Worm (Caenorhabditis elegans) whole organism, mixed stage, embryonic: Measurements from ENCODE around the gene col-161.

Experiments used
- bed-3 ChIP-seq: fragments of 200-800 bp; sonication (Bioruptor generic); optimal IDR thresholded peaks from 3 replicates; lab custom pipeline; 2018; ENCODE audit warnings: mild to moderate bottlenecking, missing genetic modification characterization, moderate library complexity, missing compliant biosample characterization
- ceh-39 ChIP-seq: fragments of 150-350 bp; optimal IDR thresholded peaks from 2 replicates; lab custom pipeline; 2014; ENCODE audit warnings: missing biosample characterization, missing genetic modification characterization
- ceh-43 ChIP-seq: fragments of 200-800 bp; sonication (Bioruptor generic); optimal IDR thresholded peaks from 2 replicates; lab custom pipeline; 2018; ENCODE audit warnings: mild to moderate bottlenecking, missing genetic modification characterization, moderate library complexity, missing compliant biosample characterization
- ceh-83 ChIP-seq: fragments of 200-800 bp; sonication (Bioruptor generic); optimal IDR thresholded peaks from 2 replicates; lab custom pipeline; 2018; ENCODE audit warnings: mild to moderate bottlenecking, missing genetic modification characterization, missing compliant biosample characterization
- ces-1 ChIP-seq: fragments of 150-350 bp; optimal IDR thresholded peaks from 2 replicates; lab custom pipeline; 2014; ENCODE audit warnings: missing biosample characterization, missing genetic modification reagents, missing genetic modification characterization
- cnd-1 ChIP-seq: fragments of 200-800 bp; sonication (Bioruptor generic); optimal IDR thresholded peaks from 2 replicates; lab custom pipeline; 2018; ENCODE audit warnings: mild to moderate bottlenecking, missing genetic modification characterization, missing compliant biosample characterization
- drap-1 ChIP-seq: fragments of 200-800 bp; sonication (Bioruptor generic); optimal IDR thresholded peaks from 3 replicates; lab custom pipeline; 2018; ENCODE audit warnings: mild to moderate bottlenecking, missing genetic modification characterization, missing compliant biosample characterization
- elt-3 ChIP-seq: fragments of 150-350 bp; optimal IDR thresholded peaks from 2 replicates; lab custom pipeline; 2014; ENCODE audit warnings: missing biosample characterization, missing genetic modification characterization
- flh-1 ChIP-seq: fragments of 200-800 bp; sonication (Bioruptor generic); optimal IDR thresholded peaks from 2 replicates; lab custom pipeline; 2018; ENCODE audit warnings: mild to moderate bottlenecking, missing genetic modification characterization, moderate library complexity, missing compliant biosample characterization
- ham-2 ChIP-seq: fragments of 200-800 bp; sonication (Bioruptor generic); optimal IDR thresholded peaks from 2 replicates; lab custom pipeline; 2018; ENCODE audit warnings: mild to moderate bottlenecking, missing genetic modification characterization, missing compliant biosample characterization
- hlh-1 ChIP-seq: fragments of 150-350 bp; optimal IDR thresholded peaks from 2 replicates; lab custom pipeline; 2014; ENCODE audit warnings: missing biosample characterization, missing genetic modification reagents, missing genetic modification characterization
- lin-13 ChIP-seq: fragments of 150-350 bp; optimal IDR thresholded peaks from 2 replicates; lab custom pipeline; 2014; ENCODE audit warnings: missing biosample characterization, missing genetic modification characterization
- lin-32 ChIP-seq: fragments of 200-800 bp; sonication (Bioruptor generic); optimal IDR thresholded peaks from 2 replicates; lab custom pipeline; 2018; ENCODE audit warnings: mild to moderate bottlenecking, missing genetic modification characterization, missing compliant biosample characterization
- lsy-2 ChIP-seq: fragments of 150-350 bp; optimal IDR thresholded peaks from 2 replicates; lab custom pipeline; 2014; ENCODE audit warnings: missing biosample characterization, missing genetic modification characterization
- mab-5 ChIP-seq: fragments of 150-350 bp; optimal IDR thresholded peaks from 2 replicates; lab custom pipeline; 2014; ENCODE audit warnings: missing biosample characterization, missing genetic modification characterization
- mep-1 ChIP-seq: fragments of 150-350 bp; optimal IDR thresholded peaks from 2 replicates; lab custom pipeline; 2017; ENCODE audit warnings: missing biosample characterization, missing genetic modification reagents, missing genetic modification characterization, inconsistent platforms
- mls-2 ChIP-seq: sonication (generic microtip); optimal IDR thresholded peaks from 2 replicates; lab custom pipeline; 2016; ENCODE audit warnings: mild to moderate bottlenecking, missing genetic modification characterization, moderate library complexity, missing compliant biosample characterization
- nhr-12 ChIP-seq: fragments of 150-350 bp; optimal IDR thresholded peaks from 2 replicates; lab custom pipeline; 2014; ENCODE audit warnings: missing biosample characterization, missing genetic modification characterization
- nhr-76 ChIP-seq: sonication (generic microtip); optimal IDR thresholded peaks from 2 replicates; lab custom pipeline; 2017; ENCODE audit warnings: missing biosample characterization, missing genetic modification characterization
- pha-4 ChIP-seq: fragments of 150-350 bp; optimal IDR thresholded peaks from 2 replicates; lab custom pipeline; 2018; ENCODE audit warnings: missing biosample characterization, missing genetic modification reagents, missing genetic modification characterization
- snpc-4 ChIP-seq: fragments of 150-350 bp; optimal IDR thresholded peaks from 2 replicates; lab custom pipeline; 2014; ENCODE audit warnings: missing biosample characterization, missing genetic modification characterization
- sptf-1 ChIP-seq: sonication (generic microtip); optimal IDR thresholded peaks from 2 replicates; lab custom pipeline; 2017; ENCODE audit warnings: mild to moderate bottlenecking, missing genetic modification characterization, moderate library complexity, missing compliant biosample characterization
- tbx-8 ChIP-seq: fragments of 200-800 bp; sonication (Bioruptor generic); optimal IDR thresholded peaks from 2 replicates; lab custom pipeline; 2018; ENCODE audit warnings: mild to moderate bottlenecking, missing genetic modification characterization, moderate library complexity, missing compliant biosample characterization
- unc-39 ChIP-seq: fragments of 150-350 bp; optimal IDR thresholded peaks from 2 replicates; lab custom pipeline; 2014; ENCODE audit warnings: missing biosample characterization, missing genetic modification characterization
- unc-62 ChIP-seq: fragments of 150-350 bp; optimal IDR thresholded peaks from 2 replicates; lab custom pipeline; 2014; ENCODE audit warnings: missing biosample characterization, missing genetic modification reagents, missing genetic modification characterization
- zip-8 ChIP-seq: fragments of 150-350 bp; optimal IDR thresholded peaks from 2 replicates; lab custom pipeline; 2014; ENCODE audit warnings: missing biosample characterization, missing genetic modification characterization
- ztf-11 ChIP-seq: fragments of 150-350 bp; optimal IDR thresholded peaks from 2 replicates; lab custom pipeline; 2014; ENCODE audit warnings: missing biosample characterization, missing genetic modification characterization

The col-161 gene

DNA sequence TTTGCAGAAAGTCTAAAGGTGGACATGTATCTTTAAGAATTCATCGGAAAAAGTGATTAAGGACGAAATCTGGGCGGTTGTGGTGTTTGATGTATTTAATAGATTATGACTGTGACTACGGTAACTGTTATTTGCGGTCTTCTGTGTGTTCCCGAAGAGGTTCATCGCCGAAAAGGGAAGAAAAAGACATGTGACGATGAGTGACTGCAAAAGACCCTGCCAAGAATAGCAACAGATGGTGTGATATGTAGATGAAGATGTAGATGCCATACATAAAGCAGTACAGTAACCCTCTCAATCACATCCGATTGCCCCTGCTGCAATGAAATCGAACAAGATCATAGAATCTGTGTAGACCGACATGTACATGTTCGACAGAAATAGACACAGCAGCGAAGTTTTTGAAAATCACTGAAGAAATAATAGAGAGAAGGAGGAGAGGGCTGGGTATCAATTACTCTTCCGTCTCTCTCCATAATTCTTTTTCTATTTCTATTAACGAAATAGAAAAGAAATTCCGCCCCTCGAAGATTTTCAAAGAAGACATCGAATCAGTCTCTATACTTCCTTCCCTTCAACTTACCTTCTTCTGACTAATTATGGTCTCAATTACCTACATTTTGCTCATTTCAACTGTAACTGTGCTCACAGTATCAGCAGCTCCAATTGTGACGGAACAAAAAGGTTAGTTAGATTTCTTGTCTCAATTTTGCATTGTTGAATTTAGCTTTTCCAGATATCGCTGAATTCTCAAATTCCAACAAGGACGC lies 41.2 kb upstream of the col-161 start, which contains the start of gene F32H5.3:
Gene F32H5.3 (plus strand): TSS at position 513 of the 770 bp plus-strand sequence.
- TF ChIP-seq sptf-1 (tag; lab: Kevin White, UChicago): no peak
- TF ChIP-seq flh-1: no peak
- no peak for TF ChIP-seq hlh-1 (tag; lab: Kevin White, UChicago)

DNA sequence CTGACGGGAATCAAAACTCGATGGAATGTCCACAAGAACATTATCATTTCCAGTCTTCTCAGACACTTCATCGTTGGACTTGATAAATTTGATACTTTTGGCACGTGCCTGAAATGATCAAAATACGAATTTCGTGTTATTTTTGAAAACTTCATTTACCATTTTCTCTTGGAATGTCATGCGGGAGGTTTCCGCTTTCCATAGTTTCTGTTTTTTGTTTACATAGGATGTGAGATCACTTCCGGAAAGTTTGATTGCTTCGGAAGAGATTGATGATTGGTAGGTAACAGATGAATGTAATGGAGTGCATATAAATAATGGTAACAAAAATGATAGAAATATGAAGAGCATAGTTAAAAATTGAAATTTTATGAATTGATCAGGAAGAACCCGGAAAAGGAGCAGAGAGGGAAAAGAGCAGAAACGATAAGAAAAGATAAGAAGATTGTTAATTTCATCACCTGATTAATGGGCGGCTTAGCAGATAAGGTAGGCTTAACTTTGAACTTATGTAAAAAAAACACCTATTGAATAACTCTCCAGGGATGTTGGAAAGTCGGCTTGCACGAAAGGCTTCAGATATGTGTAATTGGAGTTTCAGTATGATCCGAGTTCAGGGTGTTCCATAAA lies 40.0 kb upstream of the col-161 start, which contains the start of gene F32H5.1:
Gene F32H5.1 (minus strand): TSS at position 386 of the 630 bp plus-strand sequence.
- TF ChIP-seq ces-1 (GFP tag; lab: Kevin White, UChicago): no peak
- no peak for TF ChIP-seq sptf-1 (tag; lab: Kevin White, UChicago)

DNA sequence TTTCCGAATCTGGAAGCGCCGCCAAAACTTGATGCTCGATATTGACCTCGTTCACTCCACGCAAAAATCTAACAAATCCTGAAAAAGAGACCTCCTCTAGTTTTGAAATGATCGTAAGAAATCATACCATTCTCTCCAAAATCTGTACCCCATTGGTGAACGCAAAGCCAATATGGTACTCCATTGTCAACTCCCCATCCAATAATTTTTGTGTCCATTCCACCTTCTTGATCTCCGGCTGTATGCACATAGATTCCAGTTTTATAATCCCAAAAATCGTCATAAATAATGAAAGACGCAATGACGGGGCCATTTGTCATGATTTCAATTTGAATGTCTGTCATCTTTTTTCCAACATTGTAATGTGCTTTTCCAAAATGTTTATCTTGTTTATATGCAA lies 38.4 kb upstream of the col-161 start:
- TF ChIP-seq ham-2 (GFP tag; lab: Kevin White, UChicago) (no peak), bed-3 (no peak), zip-8 (tag; lab: Kevin White, UChicago) (no peak), mls-2 (tag; lab: Kevin White, UChicago) (no peak), elt-3 (no peak), ztf-11 (tag; lab: Kevin White, UChicago) (no peak), snpc-4 (tag; lab: Kevin White, UChicago) (no peak), tbx-8 (GFP tag; lab: Kevin White, UChicago) (no peak), ces-1 (GFP tag; lab: Kevin White, UChicago) (no peak), nhr-76 (tag; lab: Kevin White, UChicago) (no peak)

DNA sequence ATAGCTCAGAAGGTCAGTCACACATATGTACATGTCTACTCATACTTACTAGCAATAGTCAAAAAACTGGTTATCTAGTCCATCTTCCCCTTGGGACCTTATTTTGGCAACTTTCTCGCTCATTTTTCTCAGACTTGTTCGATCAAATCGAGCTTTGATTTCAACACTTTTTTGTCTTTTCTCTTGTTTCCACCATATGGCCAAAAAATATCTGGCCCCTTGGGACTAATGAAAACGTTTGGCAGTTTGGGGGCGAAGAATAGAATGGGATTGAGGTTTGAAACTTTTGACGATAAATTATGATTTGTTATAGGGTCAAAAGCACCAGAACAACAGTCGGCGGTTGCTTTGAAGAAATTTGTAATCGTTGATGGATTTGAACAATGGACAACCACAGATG lies 34.6 kb upstream of the col-161 start:
- TF ChIP-seq ceh-43 (no peak), ces-1 (GFP tag; lab: Kevin White, UChicago) (no peak), cnd-1 (tag; lab: Kevin White, UChicago) (no peak)

DNA sequence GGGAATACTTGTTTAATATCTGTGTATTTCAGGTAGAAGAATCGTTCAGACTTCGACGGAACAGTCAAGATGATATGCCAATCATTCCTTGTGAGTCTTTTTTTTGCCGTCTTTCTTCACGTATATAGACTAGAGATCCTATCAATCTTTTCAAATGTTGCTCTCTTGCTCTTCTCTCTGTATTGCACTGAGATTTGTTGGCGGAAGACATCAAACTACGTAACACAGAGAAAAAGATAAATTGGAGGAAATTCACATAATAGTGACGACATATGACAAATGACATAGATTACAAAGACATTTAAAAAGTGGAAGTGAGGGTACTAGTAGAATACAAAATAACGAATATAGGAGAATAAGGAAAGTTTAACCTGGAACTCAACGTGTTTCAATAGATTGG lies 34.0 kb upstream of the col-161 start:
- TF ChIP-seq drap-1 (GFP tag; lab: Kevin White, UChicago) (no peak), pha-4 (no peak), ceh-39 (no peak), zip-8 (tag; lab: Kevin White, UChicago) (no peak), unc-62 (GFP tag; lab: Kevin White, UChicago) (peak; percentile 9)

DNA sequence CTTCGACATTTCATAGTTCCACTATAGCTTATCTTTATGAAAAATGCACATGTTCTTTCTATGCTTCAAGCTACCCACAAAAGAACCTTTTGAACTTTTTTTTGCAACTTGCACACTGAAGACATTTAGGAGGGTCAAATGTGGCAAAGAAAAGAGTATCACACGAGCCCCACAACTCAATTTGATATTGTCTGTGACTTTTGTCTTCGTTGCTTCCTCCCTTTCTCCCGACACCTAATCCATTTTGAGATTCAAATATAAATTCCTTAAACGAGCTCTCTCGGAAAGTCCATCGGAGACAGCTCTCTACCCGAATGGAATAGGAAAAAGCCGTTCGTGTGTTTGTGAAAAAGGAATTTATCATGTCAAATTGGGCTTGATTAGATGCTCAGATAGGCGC lies 32.5 kb upstream of the col-161 start:
- TF ChIP-seq lsy-2 (tag; lab: Kevin White, UChicago): no peak

DNA sequence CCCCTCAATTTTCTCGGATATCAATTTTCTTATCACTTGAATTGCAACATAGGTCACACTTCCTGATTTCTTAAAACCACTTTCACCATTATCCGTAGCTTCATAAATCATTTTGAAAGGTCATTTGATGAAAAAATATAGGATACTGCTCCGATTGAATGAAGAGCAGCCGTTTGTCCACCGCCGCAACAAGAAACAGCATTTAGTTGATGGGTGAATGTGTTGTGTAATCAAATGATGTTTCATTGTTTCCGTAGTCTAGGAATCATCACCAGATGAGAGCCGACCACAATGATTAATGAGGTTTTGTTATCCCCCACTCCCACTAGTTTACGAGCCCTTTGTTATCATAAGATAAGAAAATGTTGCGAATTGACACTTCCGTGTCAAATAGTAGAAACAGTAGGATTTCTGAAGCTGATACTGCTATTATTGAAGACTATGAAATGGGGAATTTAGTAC lies 28.1 kb upstream of the col-161 start, which contains the start of gene twk-43:
Gene twk-43 (plus strand): TSS at position 412 of the 462 bp plus-strand sequence.
- TF ChIP-seq unc-62 (GFP tag; lab: Kevin White, UChicago): peak; percentile 82
- TF ChIP-seq snpc-4 (tag; lab: Kevin White, UChicago): no peak
- TF ChIP-seq mab-5: peak; percentile 71
- no peak for TF ChIP-seq ces-1 (GFP tag; lab: Kevin White, UChicago)

DNA sequence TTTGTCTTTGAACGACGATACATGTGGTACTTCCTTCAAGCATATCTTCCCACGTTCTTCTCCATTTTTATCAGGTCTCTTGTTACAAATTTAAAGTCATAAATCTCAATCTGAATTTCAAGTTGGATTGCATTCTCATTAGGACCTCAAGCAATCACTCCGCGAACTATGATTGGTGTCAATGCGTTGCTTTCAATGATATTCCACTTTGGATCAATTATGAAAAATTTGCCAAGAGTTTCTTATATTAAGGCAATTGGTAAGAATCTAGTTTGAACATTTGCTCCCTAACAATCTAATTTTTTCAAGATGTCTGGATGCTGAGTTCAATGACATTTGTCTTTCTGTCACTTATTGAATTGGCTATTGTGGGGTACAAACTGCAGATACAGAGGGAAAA lies 24.4 kb upstream of the col-161 start:
- TF ChIP-seq cnd-1 (tag; lab: Kevin White, UChicago): no peak
- TF ChIP-seq elt-3: no peak
- TF ChIP-seq lin-13 (tag; lab: Kevin White, UChicago): no peak
- no peak for TF ChIP-seq ceh-39
- TF ChIP-seq ham-2 (GFP tag; lab: Kevin White, UChicago): no peak
- TF ChIP-seq pha-4: no peak
- TF ChIP-seq unc-62 (GFP tag; lab: Kevin White, UChicago): no peak
- TF ChIP-seq ceh-43: no peak
- TF ChIP-seq unc-39 (tag; lab: Kevin White, UChicago): no peak
- TF ChIP-seq ztf-11 (tag; lab: Kevin White, UChicago): no peak
- no peak for TF ChIP-seq mep-1
- TF ChIP-seq mls-2 (tag; lab: Kevin White, UChicago): no peak
- no peak for TF ChIP-seq nhr-12 (tag; lab: Kevin White, UChicago)
- no peak for TF ChIP-seq tbx-8 (GFP tag; lab: Kevin White, UChicago)
- no peak for TF ChIP-seq ceh-83 (GFP tag; lab: Kevin White, UChicago)
- no peak for TF ChIP-seq lin-32 (GFP tag; lab: Kevin White, UChicago)
- TF ChIP-seq mab-5: no peak
- no peak for TF ChIP-seq ces-1 (GFP tag; lab: Kevin White, UChicago)
